Worm (Caenorhabditis elegans) whole organism, L3 larva: ENCODE measurements around the gene Y49F6B.9.

Experiments
- R02D3.7 ChIP-seq: fragments of 150-350 bp; optimal IDR thresholded peaks from 2 replicates; lab custom pipeline; 2014; ENCODE audit warnings: missing biosample characterization, missing genetic modification characterization
- ZK546.5 ChIP-seq: sonication (generic microtip); optimal IDR thresholded peaks from 2 replicates; lab custom pipeline; 2017; ENCODE audit warnings: missing biosample characterization, missing genetic modification characterization
- aly-2 ChIP-seq: fragments of 150-350 bp; optimal IDR thresholded peaks from 2 replicates; lab custom pipeline; 2014; ENCODE audit warnings: missing biosample characterization, missing genetic modification characterization
- ama-1 ChIP-seq: fragments of 150-350 bp; optimal IDR thresholded peaks from 2 replicates; lab custom pipeline; 2018
- ceh-16 ChIP-seq: sonication (generic microtip); optimal IDR thresholded peaks from 2 replicates; lab custom pipeline; 2017; ENCODE audit warnings: missing biosample characterization, missing genetic modification characterization
- ceh-28 ChIP-seq: fragments of 150-350 bp; optimal IDR thresholded peaks from 2 replicates; lab custom pipeline; 2014; ENCODE audit warnings: missing biosample characterization, missing genetic modification reagents, missing genetic modification characterization
- ceh-9 ChIP-seq: sonication (generic microtip); optimal IDR thresholded peaks from 2 replicates; lab custom pipeline; 2018; ENCODE audit warnings: missing biosample characterization, missing genetic modification characterization
- daf-12 ChIP-seq: fragments of 150-350 bp; optimal IDR thresholded peaks from 2 replicates; lab custom pipeline; 2014; ENCODE audit warnings: missing biosample characterization, missing genetic modification reagents, missing genetic modification characterization
- egl-27 ChIP-seq: sonication (generic microtip); optimal IDR thresholded peaks from 4 replicates; lab custom pipeline; 2017; ENCODE audit warnings: missing biosample characterization, missing genetic modification reagents, missing genetic modification characterization
- egl-5 ChIP-seq: fragments of 150-350 bp; optimal IDR thresholded peaks from 2 replicates; lab custom pipeline; 2017; ENCODE audit warnings: missing biosample characterization, missing genetic modification reagents, missing genetic modification characterization, inconsistent platforms
- elt-2 ChIP-seq: sonication (generic microtip); optimal IDR thresholded peaks from 2 replicates; lab custom pipeline; 2016; ENCODE audit warnings: missing genetic modification reagents, mild to moderate bottlenecking, missing genetic modification characterization, missing compliant biosample characterization
- elt-3 ChIP-seq, 3 experiments: fragments of 150-350 bp in 1 of 3; sonication (generic microtip) in 2 of 3; optimal IDR thresholded peaks; 2 replicates in 2 of 3; 4 replicates in 1 of 3; lab custom pipeline; 2014 to 2017; ENCODE audit warnings: missing biosample characterization in 3 of 3, missing genetic modification characterization in 3 of 3
- eor-1 ChIP-seq, 2 experiments: fragments of 150-350 bp; optimal IDR thresholded peaks; 2 replicates each; lab custom pipeline; 2014 to 2018; ENCODE audit warnings: missing biosample characterization in 2 of 2, missing genetic modification characterization in 2 of 2
- hmg-11 ChIP-seq: sonication (generic microtip); optimal IDR thresholded peaks from 2 replicates; lab custom pipeline; 2016; ENCODE audit warnings: missing genetic modification characterization, missing compliant biosample characterization
- jun-1 ChIP-seq: fragments of 150-350 bp; optimal IDR thresholded peaks from 2 replicates; lab custom pipeline; 2014; ENCODE audit warnings: missing biosample characterization, missing genetic modification reagents, missing genetic modification characterization
- lin-15B ChIP-seq: fragments of 150-350 bp; optimal IDR thresholded peaks from 2 replicates; lab custom pipeline; 2014; ENCODE audit warnings: missing biosample characterization, missing genetic modification characterization
- lin-39 ChIP-seq: fragments of 150-350 bp; optimal IDR thresholded peaks from 2 replicates; lab custom pipeline; 2018; ENCODE audit warnings: missing biosample characterization, missing genetic modification reagents, missing genetic modification characterization
- lsy-12 ChIP-seq: sonication (generic microtip); optimal IDR thresholded peaks from 2 replicates; lab custom pipeline; 2016; ENCODE audit warnings: mild to moderate bottlenecking, missing genetic modification characterization, missing compliant biosample characterization
- mdl-1 ChIP-seq: fragments of 150-350 bp; optimal IDR thresholded peaks from 2 replicates; lab custom pipeline; 2014; ENCODE audit warnings: missing biosample characterization, missing genetic modification characterization
- mml-1 ChIP-seq: fragments of 150-350 bp; sonication (generic microtip); optimal IDR thresholded peaks from 3 replicates; lab custom pipeline; 2014; ENCODE audit warnings: missing biosample characterization, missing genetic modification characterization
- nfya-1 ChIP-seq: sonication (generic microtip); optimal IDR thresholded peaks from 2 replicates; lab custom pipeline; 2017; ENCODE audit warnings: missing genetic modification characterization, mild to moderate bottlenecking, missing compliant biosample characterization, antibody characterized with exemption, moderate library complexity; ENCODE audit not compliant: insufficient read depth
- nhr-237 ChIP-seq: fragments of 150-350 bp; optimal IDR thresholded peaks from 2 replicates; lab custom pipeline; 2014; ENCODE audit warnings: missing biosample characterization, missing genetic modification characterization
- nhr-25 ChIP-seq: sonication (generic microtip); optimal IDR thresholded peaks from 2 replicates; lab custom pipeline; 2017; ENCODE audit warnings: missing biosample characterization, missing genetic modification characterization
- nhr-43 ChIP-seq: sonication (generic microtip); optimal IDR thresholded peaks from 2 replicates; lab custom pipeline; 2016; ENCODE audit warnings: mild to moderate bottlenecking, missing genetic modification characterization, missing compliant biosample characterization; ENCODE audit not compliant: poor library complexity, severe bottlenecking
- nhr-67 ChIP-seq: fragments of 150-350 bp; optimal IDR thresholded peaks from 2 replicates; lab custom pipeline; 2014; ENCODE audit warnings: missing biosample characterization, missing genetic modification characterization
- nhr-77 ChIP-seq: fragments of 150-350 bp; optimal IDR thresholded peaks from 2 replicates; lab custom pipeline; 2014; ENCODE audit warnings: missing biosample characterization, missing genetic modification characterization
- sea-2 ChIP-seq: fragments of 150-350 bp; sonication (generic microtip); optimal IDR thresholded peaks from 4 replicates; lab custom pipeline; 2014; ENCODE audit warnings: missing biosample characterization, missing genetic modification reagents, missing genetic modification characterization
- skn-1 ChIP-seq: fragments of 150-350 bp; optimal IDR thresholded peaks from 2 replicates; lab custom pipeline; 2014; ENCODE audit warnings: missing biosample characterization, missing genetic modification characterization
- tbx-2 ChIP-seq: sonication (generic microtip); optimal IDR thresholded peaks from 2 replicates; lab custom pipeline; 2016; ENCODE audit warnings: mild to moderate bottlenecking, missing genetic modification characterization, missing compliant biosample characterization
- unc-39 ChIP-seq: sonication (generic microtip); optimal IDR thresholded peaks from 4 replicates; lab custom pipeline; 2017; ENCODE audit warnings: missing biosample characterization, missing genetic modification characterization
- unc-62 ChIP-seq: fragments of 150-350 bp; sonication (generic microtip); optimal IDR thresholded peaks from 4 replicates; lab custom pipeline; 2014; ENCODE audit warnings: missing biosample characterization, missing genetic modification reagents, missing genetic modification characterization
- zag-1 ChIP-seq: fragments of 150-350 bp; optimal IDR thresholded peaks from 2 replicates; lab custom pipeline; 2014; ENCODE audit warnings: missing biosample characterization, missing genetic modification characterization
- ztf-11 ChIP-seq: fragments of 150-350 bp; optimal IDR thresholded peaks from 2 replicates; lab custom pipeline; 2014; ENCODE audit warnings: missing biosample characterization, missing genetic modification characterization
- ztf-4 ChIP-seq: fragments of 150-350 bp; optimal IDR thresholded peaks from 2 replicates; lab custom pipeline; 2014; ENCODE audit warnings: missing biosample characterization, missing genetic modification characterization

Y49F6B.9 gene

DNA sequence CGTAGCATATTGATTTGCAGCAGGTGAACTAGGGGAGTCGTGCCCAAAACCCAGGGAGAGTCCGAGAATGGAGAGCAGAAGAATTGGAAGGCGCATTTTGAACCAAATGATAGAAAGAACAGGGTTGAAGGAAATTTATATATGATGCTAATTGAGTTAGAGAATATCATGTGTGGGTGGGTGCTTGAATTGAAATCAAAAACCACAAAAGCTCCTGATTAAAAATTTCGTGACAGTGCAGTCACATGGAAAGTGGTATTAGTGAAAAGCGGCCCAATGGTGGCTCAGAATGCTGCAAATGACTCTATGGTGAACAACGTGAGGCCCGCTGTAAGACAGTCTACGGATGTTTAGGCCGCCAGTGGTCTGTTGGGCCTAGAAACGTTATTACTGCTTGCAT lies 37.6 kb downstream of the Y49F6B.9 start, which contains the start of gene C16C8.8:
Gene C16C8.8 (minus strand): TSS at position 101 of the 400 bp plus-strand sequence.
- no peak for TF ChIP-seq unc-62 (GFP tag; lab: Kevin White, UChicago)
- no peak for TF ChIP-seq ceh-28 (tag; lab: Kevin White, UChicago)
- TF ChIP-seq, all 47 proteins: peak for 0

DNA sequence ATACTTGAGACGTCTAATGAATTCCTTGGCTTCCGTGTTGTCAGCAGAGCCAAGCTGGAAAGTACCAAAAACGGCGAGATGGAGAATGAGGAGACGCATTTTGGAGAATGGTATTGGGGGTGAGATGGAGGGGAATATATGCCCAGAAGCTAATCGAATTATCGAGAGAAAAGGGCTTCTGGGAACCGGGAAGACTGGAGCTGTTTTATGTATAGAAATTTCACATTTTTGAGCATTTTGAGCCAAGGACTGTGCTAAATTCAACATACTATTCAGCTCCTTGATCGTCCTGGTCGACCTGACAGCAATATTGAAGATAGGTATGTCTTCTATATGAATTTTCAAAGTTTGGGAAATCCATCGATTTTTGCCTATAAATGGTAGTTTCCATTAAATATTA lies 39.1 kb downstream of the Y49F6B.9 start, which contains the start of gene C16C8.7:
Gene C16C8.7 (minus strand): TSS at position 101 of the 400 bp plus-strand sequence.
- TF ChIP-seq daf-12 (tag; lab: Kevin White, UChicago) (no peak), eor-1 (tag; optimal IDR thresholded peaks at IDR 0.05; lab: Kevin White, UChicago) (no peak), nfya-1 (tag; lab: Kevin White, UChicago) (no peak), egl-5 (tag; lab: Kevin White, UChicago) (no peak)

DNA sequence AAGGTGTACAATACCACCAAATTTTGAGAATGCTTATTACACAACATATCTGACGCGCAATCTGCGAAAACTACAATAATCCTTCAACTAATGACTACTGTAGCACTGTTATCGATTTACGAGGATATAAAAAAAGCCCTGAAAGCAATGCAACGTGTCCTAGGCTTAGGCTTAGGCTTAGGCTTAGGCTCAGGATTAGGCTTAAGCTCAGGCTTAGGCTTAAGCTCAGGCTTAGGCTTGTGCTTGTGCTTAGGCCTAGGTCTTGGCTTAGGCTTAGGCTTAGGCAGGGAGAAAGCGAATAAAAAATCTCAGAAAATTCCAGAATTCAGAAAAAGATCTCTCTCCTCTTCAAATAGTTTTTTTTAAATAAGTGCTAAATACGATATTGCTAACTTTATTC lies 40.0 kb downstream of the Y49F6B.9 start:
- TF ChIP-seq nhr-77 (no peak), nhr-43 (tag; lab: Kevin White, UChicago) (no peak), nhr-25 (tag; lab: Kevin White, UChicago) (no peak), lin-15B (no peak), sea-2 (GFP tag; lab: Kevin White, UChicago) (no peak), elt-3 (tag; optimal IDR thresholded peaks at IDR 0.05; lab: Kevin White, UChicago) (no peak), zag-1 (no peak), ceh-16 (tag; lab: Kevin White, UChicago) (no peak)
- TF ChIP-seq, all 47 proteins: peak for 0

DNA sequence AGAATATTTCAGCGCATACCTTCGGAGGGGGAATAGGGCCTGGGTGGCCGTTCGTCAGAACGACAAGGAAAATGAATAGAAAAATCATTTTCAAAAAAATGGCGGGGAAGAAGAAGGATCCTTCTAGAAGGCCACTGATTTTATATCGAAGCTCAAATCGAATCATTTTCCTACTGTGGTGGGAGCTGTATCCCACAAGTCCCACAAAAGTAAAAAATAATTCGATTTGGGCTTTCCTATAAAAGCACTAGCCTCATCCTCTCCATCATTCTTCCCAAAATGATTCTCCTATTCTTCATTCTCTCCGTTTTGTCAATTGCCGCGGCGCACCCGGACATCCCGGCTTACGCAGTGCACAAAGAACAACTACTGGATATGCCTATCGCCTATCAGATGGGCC lies 41.0 kb downstream of the Y49F6B.9 start, which contains the start of the genes C16C8.26 and C16C8.19:
Gene C16C8.26 (minus strand): TSS at position 101 of the 400 bp plus-strand sequence.
Gene C16C8.19 (plus strand): TSS at position 279 of the 400 bp plus-strand sequence.
- no peak for TF ChIP-seq aly-2 (tag; lab: Kevin White, UChicago)
- no peak for TF ChIP-seq hmg-11 (tag; lab: Kevin White, UChicago)
- TF ChIP-seq skn-1 (tag; lab: Kevin White, UChicago), result no peak
- no peak for TF ChIP-seq unc-39
- TF ChIP-seq lin-39, result no peak
- TF ChIP-seq daf-12 (tag; lab: Kevin White, UChicago), result no peak
- no peak for TF ChIP-seq mdl-1
- no peak for TF ChIP-seq nhr-237 (tag; lab: Kevin White, UChicago)
- TF ChIP-seq ceh-16 (tag; lab: Kevin White, UChicago), result no peak
- TF ChIP-seq zag-1, result no peak
- no peak for TF ChIP-seq elt-2 (tag; lab: Kevin White, UChicago)
- TF ChIP-seq ceh-28 (tag; lab: Kevin White, UChicago), result no peak
- no peak for TF ChIP-seq sea-2 (GFP tag; lab: Kevin White, UChicago)
- TF ChIP-seq tbx-2, result no peak
- no peak for TF ChIP-seq ztf-11 (tag; lab: Kevin White, UChicago)
- TF ChIP-seq nhr-43 (tag; lab: Kevin White, UChicago), result no peak
- TF ChIP-seq R02D3.7 (tag; lab: Kevin White, UChicago), result no peak

DNA sequence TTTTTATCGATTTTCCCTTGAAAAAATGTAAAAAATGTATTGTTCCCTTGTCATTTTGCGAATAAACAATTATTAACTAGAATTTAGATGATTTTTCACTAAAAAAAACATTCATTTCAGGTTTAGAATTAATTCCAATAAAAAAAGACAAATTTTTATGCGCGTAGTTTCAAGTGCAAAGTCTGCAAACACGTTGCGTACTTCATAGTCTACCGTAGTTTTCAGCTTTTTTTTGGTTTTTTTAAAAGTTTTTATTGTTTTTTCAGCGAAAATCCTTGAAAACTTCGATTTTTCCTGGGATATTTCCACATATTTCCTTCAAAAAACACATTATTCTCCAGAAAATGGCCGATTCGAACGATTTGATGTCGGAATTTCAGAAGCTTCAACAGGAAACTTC lies 45.7 kb downstream of the Y49F6B.9 start, which contains the start of gene C16C8.11:
Gene C16C8.11 (plus strand): TSS at position 188 of the 400 bp plus-strand sequence.
- no peak for TF ChIP-seq ceh-9 (tag; lab: Kevin White, UChicago)
- no peak for TF ChIP-seq nhr-67
- TF ChIP-seq eor-1 (tag; optimal IDR thresholded peaks at IDR 0.05; lab: Kevin White, UChicago), result no peak
- TF ChIP-seq nhr-43 (tag; lab: Kevin White, UChicago), result no peak
- TF ChIP-seq ZK546.5 (tag; lab: Kevin White, UChicago), result no peak
- no peak for TF ChIP-seq skn-1 (tag; lab: Kevin White, UChicago)
- no peak for TF ChIP-seq egl-27
- TF ChIP-seq jun-1 (tag; lab: Kevin White, UChicago), result no peak
- no peak for TF ChIP-seq lsy-12 (tag; lab: Kevin White, UChicago)
- TF ChIP-seq zag-1, result no peak
- no peak for TF ChIP-seq lin-39
- no peak for TF ChIP-seq mml-1
- TF ChIP-seq R02D3.7 (tag; lab: Kevin White, UChicago), result no peak
- no peak for TF ChIP-seq ztf-4 (tag; lab: Kevin White, UChicago)
- TF ChIP-seq ama-1 (lab: Kevin White, UChicago), result no peak
- no peak for TF ChIP-seq tbx-2
- no peak for TF ChIP-seq ceh-16 (tag; lab: Kevin White, UChicago)
- TF ChIP-seq nhr-237 (tag; lab: Kevin White, UChicago), result no peak
- TF ChIP-seq, all 47 proteins: peak for 0
